Worm (Caenorhabditis elegans) whole organism, early embryonic: ENCODE measurements around the gene nrsn-1.

ENCODE experiments used
- B0310.2 ChIP-seq: sonication (generic microtip); optimal IDR thresholded peaks from 2 replicates; lab custom pipeline; 2016; ENCODE audit warnings: mild to moderate bottlenecking, missing genetic modification characterization, missing compliant biosample characterization
- F13C5.2 ChIP-seq: sonication (generic microtip); optimal IDR thresholded peaks from 2 replicates; lab custom pipeline; 2017; ENCODE audit warnings: mild to moderate bottlenecking, missing genetic modification characterization, inconsistent platforms, missing compliant biosample characterization
- aly-1 ChIP-seq: sonication (generic microtip); optimal IDR thresholded peaks from 2 replicates; lab custom pipeline; 2016; ENCODE audit warnings: missing genetic modification characterization, missing compliant biosample characterization
- ama-1 ChIP-seq: fragments of 150-350 bp; optimal IDR thresholded peaks from 2 replicates; lab custom pipeline; 2014
- ceh-13 ChIP-seq: fragments of 200-800 bp; sonication (Bioruptor generic); optimal IDR thresholded peaks from 2 replicates; lab custom pipeline; 2018; ENCODE audit warnings: mild to moderate bottlenecking, missing genetic modification characterization, missing compliant biosample characterization
- ceh-36 ChIP-seq: sonication (generic microtip); optimal IDR thresholded peaks from 2 replicates; lab custom pipeline; 2016; ENCODE audit warnings: missing genetic modification characterization, inconsistent platforms, missing compliant biosample characterization
- ets-7 ChIP-seq: sonication (generic microtip); optimal IDR thresholded peaks from 2 replicates; lab custom pipeline; 2016; ENCODE audit warnings: missing genotype, missing genetic modification characterization, missing compliant biosample characterization
- flt-1 ChIP-seq: fragments of 200-800 bp; sonication (Bioruptor generic); IDR thresholded peaks from 2 replicates; pipeline ENCODE4 v1.3.6; 2022; ENCODE audit warnings: missing genetic modification characterization, missing compliant biosample characterization
- hmbx-1 ChIP-seq: sonication (generic microtip); optimal IDR thresholded peaks from 2 replicates; lab custom pipeline; 2016; ENCODE audit warnings: mild to moderate bottlenecking, missing genetic modification characterization, missing compliant biosample characterization
- hmg-4 ChIP-seq: fragments of 200-800 bp; sonication (Bioruptor generic); optimal IDR thresholded peaks from 2 replicates; lab custom pipeline; 2018; ENCODE audit warnings: mild to moderate bottlenecking, missing genetic modification characterization, missing compliant biosample characterization
- hnd-1 ChIP-seq: sonication (generic microtip); optimal IDR thresholded peaks from 2 replicates; lab custom pipeline; 2016; ENCODE audit warnings: missing genetic modification characterization, missing compliant biosample characterization
- pes-1 ChIP-seq: fragments of 200-800 bp; sonication (Bioruptor generic); IDR thresholded peaks from 2 replicates; pipeline ENCODE4 v1.3.6; 2022; ENCODE audit warnings: missing genetic modification reagents, missing genetic modification characterization, missing compliant biosample characterization
- scrt-1 ChIP-seq: fragments of 200-800 bp; sonication (Bioruptor generic); IDR thresholded peaks from 2 replicates; pipeline ENCODE4 v1.3.6; 2022; ENCODE audit warnings: missing genetic modification characterization, missing compliant biosample characterization
- sea-1 ChIP-seq: fragments of 200-800 bp; sonication (Bioruptor generic); conservative IDR thresholded peaks from 2 replicates; pipeline ENCODE4 v1.3.6; 2022; ENCODE audit warnings: missing genetic modification characterization, missing compliant biosample characterization
- tbx-11 ChIP-seq: fragments of 200-800 bp; sonication (Bioruptor generic); IDR thresholded peaks from 2 replicates; pipeline ENCODE4 v1.3.6; 2022; ENCODE audit warnings: missing genetic modification characterization, missing compliant biosample characterization
- tbx-37 ChIP-seq: fragments of 200-800 bp; sonication (Bioruptor generic); conservative IDR thresholded peaks from 2 replicates; pipeline ENCODE4 v1.3.6; 2022; ENCODE audit warnings: missing genetic modification reagents, missing genetic modification characterization, missing compliant biosample characterization
- tra-4 ChIP-seq: sonication (generic microtip); optimal IDR thresholded peaks from 2 replicates; lab custom pipeline; 2017; ENCODE audit warnings: missing genetic modification characterization, missing compliant biosample characterization

nrsn-1 gene

DNA sequence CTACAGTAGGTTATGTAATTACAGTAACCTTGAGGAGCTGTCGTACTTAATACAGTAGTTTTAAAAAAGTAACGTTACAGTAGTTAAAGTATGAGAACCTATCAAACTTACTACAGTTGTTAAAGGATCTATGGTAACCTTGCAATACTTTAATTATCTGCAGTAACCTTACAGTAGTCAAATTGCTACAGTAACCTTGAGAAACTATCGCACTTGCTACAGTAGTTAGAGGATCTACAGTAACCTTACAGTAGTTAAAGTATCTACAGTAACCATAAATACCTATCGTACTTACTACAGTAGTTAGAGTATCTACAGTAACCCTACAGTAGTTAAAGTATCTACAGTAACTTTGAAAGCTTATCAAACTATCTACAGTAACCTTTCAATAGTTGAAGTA is 4.2 kb downstream of the nrsn-1 start:
- no peak for TF ChIP-seq ceh-13
- no peak for TF ChIP-seq tbx-37 (GFP tag; lab: Robert Waterston, UW)
- TF ChIP-seq scrt-1 (GFP tag; lab: Robert Waterston, UW) = no peak
- no peak for TF ChIP-seq hnd-1 (tag; lab: Kevin White, UChicago)
- TF ChIP-seq ama-1 = no peak
- no peak for TF ChIP-seq flt-1 (GFP tag; lab: Robert Waterston, UW)
- no peak for TF ChIP-seq tbx-11 (GFP tag; lab: Robert Waterston, UW)

DNA sequence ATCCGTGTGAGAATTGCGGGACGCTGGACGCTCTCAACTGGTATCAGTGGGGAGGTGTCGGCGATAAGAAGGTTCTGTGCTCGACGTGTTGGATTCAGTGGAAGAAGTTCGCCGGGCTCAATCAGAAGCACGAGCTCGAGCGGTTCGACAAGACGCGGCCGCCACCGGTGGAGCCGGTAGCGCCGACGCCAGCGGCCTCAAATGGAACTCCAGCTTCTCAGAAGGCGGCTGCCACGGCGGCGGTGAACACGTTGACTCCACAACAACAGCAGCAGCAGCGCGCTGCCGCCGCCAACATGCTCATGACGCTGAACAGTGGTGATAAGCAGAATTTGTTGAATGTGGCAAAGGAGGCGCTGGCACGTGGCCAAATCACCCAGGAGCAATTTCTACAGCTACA is 8.9 kb downstream of the nrsn-1 start:
- no peak for TF ChIP-seq hmbx-1 (tag; lab: Kevin White, UChicago)
- TF ChIP-seq hmg-4 = no peak
- no peak for TF ChIP-seq tbx-37 (GFP tag; lab: Robert Waterston, UW)
- no peak for TF ChIP-seq tra-4 (tag; lab: Kevin White, UChicago)
- no peak for TF ChIP-seq ceh-36 (tag; lab: Kevin White, UChicago)
- TF ChIP-seq ama-1 = no peak
- no peak for TF ChIP-seq F13C5.2 (tag; lab: Kevin White, UChicago)
- no peak for TF ChIP-seq ceh-13
- no peak for TF ChIP-seq hnd-1 (tag; lab: Kevin White, UChicago)
- no peak for TF ChIP-seq B0310.2 (tag; lab: Kevin White, UChicago)
- no peak for TF ChIP-seq flt-1 (GFP tag; lab: Robert Waterston, UW)
- no peak for TF ChIP-seq pes-1 (GFP tag; lab: Robert Waterston, UW)
- TF ChIP-seq scrt-1 (GFP tag; lab: Robert Waterston, UW) = no peak
- no peak for TF ChIP-seq tbx-11 (GFP tag; lab: Robert Waterston, UW)
- no peak for TF ChIP-seq sea-1
- TF ChIP-seq aly-1 (tag; lab: Kevin White, UChicago) = no peak
- TF ChIP-seq ets-7 (tag; lab: Kevin White, UChicago) = no peak

DNA sequence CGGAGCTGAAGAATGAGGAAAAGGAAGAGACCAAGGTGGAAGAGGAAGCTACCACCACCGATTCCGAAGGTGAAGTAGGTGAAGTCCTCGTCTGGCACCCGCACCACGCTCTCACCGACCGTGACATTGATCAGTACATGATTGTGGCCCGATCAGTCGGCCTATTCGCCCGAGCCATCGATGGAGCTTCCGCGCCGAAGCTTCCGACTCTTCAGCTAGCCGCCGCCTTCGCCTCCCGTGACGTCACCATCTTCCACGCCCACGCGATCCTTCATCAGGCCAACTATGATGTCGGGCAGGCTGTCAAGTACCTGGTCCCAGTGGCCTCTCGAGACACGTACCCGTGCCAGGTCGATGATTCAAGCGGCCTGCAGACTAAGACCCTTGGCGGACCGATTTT is 9.6 kb downstream of the nrsn-1 start:
- no peak for TF ChIP-seq hnd-1 (tag; lab: Kevin White, UChicago)
- no peak for TF ChIP-seq tbx-11 (GFP tag; lab: Robert Waterston, UW)
- TF ChIP-seq ama-1 = no peak
- TF ChIP-seq tra-4 (tag; lab: Kevin White, UChicago) = no peak

DNA sequence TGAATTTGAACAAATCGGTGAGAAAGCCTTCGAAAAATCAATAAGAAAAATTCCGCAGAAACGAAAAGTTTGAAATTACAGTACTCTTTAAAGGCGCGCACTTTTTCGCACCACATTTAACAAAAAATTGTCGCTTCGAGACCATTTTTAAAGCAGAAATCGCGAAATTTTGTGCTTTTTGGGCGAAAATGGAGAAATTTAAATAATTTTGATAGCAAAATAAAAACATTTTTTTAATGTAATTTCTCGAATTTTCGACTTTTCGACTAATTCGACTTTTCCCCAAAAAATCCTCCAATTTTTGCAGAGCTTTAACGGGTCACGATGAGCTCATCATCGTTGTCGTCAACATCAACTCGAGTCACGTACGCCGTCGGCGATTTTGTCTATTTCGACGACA is 11.1 kb downstream of the nrsn-1 start, which contains the start of gene lin-40:
TSS of gene lin-40 (plus strand) at position 301 of the 400 bp plus-strand sequence.
- TF ChIP-seq ama-1 (no peak), scrt-1 (GFP tag; lab: Robert Waterston, UW) (no peak), tra-4 (tag; lab: Kevin White, UChicago) (no peak), pes-1 (GFP tag; lab: Robert Waterston, UW) (no peak), hnd-1 (tag; lab: Kevin White, UChicago) (no peak), sea-1 (no peak), hmg-4 (no peak), tbx-11 (GFP tag; lab: Robert Waterston, UW) (no peak)

DNA sequence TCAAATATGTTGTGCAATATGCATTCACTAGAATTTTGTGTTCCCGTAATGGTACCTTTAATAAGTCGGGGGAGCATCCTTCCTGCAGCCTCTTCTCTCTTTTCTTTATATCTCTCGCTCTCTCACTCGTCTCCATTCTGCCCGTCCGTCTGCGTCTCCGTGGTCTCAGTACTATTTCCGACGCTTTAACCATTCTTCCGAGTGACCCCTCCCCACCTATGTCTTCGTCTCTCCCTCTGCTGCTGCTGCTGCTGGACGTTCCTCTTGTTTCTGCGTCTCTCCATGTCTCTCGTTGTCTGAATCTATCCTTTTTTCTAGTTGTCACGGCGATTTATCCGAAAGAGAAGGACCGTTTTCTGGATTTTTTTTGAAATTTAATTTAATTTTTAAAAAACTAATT is 11.9 kb downstream of the nrsn-1 start:
- TF ChIP-seq scrt-1 (GFP tag; lab: Robert Waterston, UW) = no peak
- TF ChIP-seq ets-7 (tag; lab: Kevin White, UChicago) = no peak

DNA sequence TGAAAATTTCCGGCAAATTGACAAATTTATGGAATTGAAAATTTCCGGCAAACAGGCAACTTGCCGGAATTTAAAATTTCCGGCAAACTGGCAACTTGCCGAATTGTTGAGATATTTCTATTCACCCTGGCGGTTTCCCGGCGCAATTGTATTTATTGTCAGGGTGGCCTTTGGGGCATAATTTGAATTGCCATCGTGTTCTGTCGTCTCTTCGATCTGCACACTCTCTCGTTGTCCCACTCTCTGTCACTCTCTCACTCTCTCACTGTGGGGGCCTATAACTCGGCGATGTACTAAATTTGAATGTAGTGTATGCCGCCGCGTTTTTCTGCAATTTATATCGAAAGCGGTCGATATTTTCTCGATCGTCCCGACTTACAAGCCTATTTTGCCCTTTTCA is 12.8 kb downstream of the nrsn-1 start:
- no peak for TF ChIP-seq ets-7 (tag; lab: Kevin White, UChicago)

DNA sequence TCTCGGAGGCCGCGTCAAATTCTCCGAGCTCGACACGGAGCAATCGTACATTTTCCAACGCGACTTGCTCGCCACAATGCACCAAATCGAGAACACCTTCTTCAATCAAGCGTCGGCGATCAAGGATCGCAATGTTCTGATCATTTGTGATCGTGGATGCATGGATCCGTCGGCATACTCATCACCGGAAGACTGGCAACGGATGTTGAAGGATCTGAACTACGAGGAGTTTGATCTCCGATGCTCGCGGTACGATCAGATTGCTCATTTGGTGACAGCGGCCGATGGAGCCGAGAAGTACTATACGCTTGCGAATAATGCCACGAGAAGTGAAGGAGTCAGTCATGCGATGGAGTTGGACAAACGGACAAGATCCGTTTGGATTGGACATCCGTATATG is 17.3 kb downstream of the nrsn-1 start:
- TF ChIP-seq ama-1 = no peak
- no peak for TF ChIP-seq flt-1 (GFP tag; lab: Robert Waterston, UW)
- no peak for TF ChIP-seq hmg-4
- no peak for TF ChIP-seq sea-1
- TF ChIP-seq B0310.2 (tag; lab: Kevin White, UChicago) = no peak
- no peak for TF ChIP-seq tbx-11 (GFP tag; lab: Robert Waterston, UW)
- TF ChIP-seq tra-4 (tag; lab: Kevin White, UChicago) = no peak
- no peak for TF ChIP-seq tbx-37 (GFP tag; lab: Robert Waterston, UW)
- no peak for TF ChIP-seq ets-7 (tag; lab: Kevin White, UChicago)
- no peak for TF ChIP-seq hnd-1 (tag; lab: Kevin White, UChicago)
- TF ChIP-seq scrt-1 (GFP tag; lab: Robert Waterston, UW) = no peak

DNA sequence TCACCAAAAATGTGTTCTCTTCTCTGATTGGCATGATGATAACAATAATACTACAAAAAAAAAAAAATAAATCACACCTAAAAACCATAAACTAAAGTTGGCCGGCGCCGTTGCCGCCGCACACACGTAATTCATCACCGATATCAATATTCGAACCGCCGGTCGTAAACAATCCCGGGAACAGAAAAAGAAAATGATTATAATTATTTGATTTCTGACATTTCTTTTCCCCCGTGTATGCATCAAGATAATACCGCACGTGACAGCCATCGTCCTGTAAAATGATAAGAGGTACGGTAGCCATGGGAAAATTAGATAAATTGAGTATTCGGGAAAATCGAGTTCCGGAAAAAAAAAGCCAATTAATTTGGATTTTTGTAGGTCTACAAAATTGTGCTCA is 18.7 kb downstream of the nrsn-1 start:
- no peak for TF ChIP-seq ceh-36 (tag; lab: Kevin White, UChicago)
- no peak for TF ChIP-seq B0310.2 (tag; lab: Kevin White, UChicago)
- no peak for TF ChIP-seq hmg-4
- no peak for TF ChIP-seq pes-1 (GFP tag; lab: Robert Waterston, UW)
- TF ChIP-seq ets-7 (tag; lab: Kevin White, UChicago) = no peak
- no peak for TF ChIP-seq hmbx-1 (tag; lab: Kevin White, UChicago)
- no peak for TF ChIP-seq flt-1 (GFP tag; lab: Robert Waterston, UW)
- TF ChIP-seq tbx-37 (GFP tag; lab: Robert Waterston, UW) = no peak
- TF ChIP-seq hnd-1 (tag; lab: Kevin White, UChicago) = no peak
- no peak for TF ChIP-seq sea-1
- TF ChIP-seq ama-1 = no peak
- no peak for TF ChIP-seq scrt-1 (GFP tag; lab: Robert Waterston, UW)
- no peak for TF ChIP-seq F13C5.2 (tag; lab: Kevin White, UChicago)
- no peak for TF ChIP-seq ceh-13
- no peak for TF ChIP-seq tra-4 (tag; lab: Kevin White, UChicago)
- TF ChIP-seq aly-1 (tag; lab: Kevin White, UChicago) = no peak
- no peak for TF ChIP-seq tbx-11 (GFP tag; lab: Robert Waterston, UW)

DNA sequence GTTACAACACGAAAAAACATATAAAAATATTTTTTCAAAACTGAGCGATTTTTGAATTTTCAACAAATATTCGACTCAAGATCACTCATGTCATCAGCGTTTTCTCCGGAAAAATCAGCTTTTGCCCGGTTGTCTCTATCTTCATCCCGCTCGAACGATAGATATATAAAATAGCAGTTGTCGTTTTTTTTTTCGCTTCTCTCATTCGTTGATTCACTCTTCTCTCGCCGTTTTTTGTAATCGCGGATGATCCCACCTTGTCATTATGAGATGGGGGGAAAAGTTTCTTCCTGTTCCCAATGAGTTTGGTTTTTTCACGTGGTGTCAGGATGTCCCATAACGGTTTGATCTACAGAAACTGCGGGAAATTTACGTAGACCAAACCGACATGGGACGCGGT is 20.5 kb downstream of the nrsn-1 start:
- TF ChIP-seq hmbx-1 (tag; lab: Kevin White, UChicago) = no peak
- TF ChIP-seq F13C5.2 (tag; lab: Kevin White, UChicago) = no peak
- TF ChIP-seq hmg-4 = no peak
- TF ChIP-seq flt-1 (GFP tag; lab: Robert Waterston, UW) = no peak
- no peak for TF ChIP-seq scrt-1 (GFP tag; lab: Robert Waterston, UW)
- TF ChIP-seq ama-1 = no peak
- no peak for TF ChIP-seq tra-4 (tag; lab: Kevin White, UChicago)
- no peak for TF ChIP-seq sea-1
- no peak for TF ChIP-seq ceh-13
- no peak for TF ChIP-seq ceh-36 (tag; lab: Kevin White, UChicago)
- TF ChIP-seq hnd-1 (tag; lab: Kevin White, UChicago) = no peak
- TF ChIP-seq ets-7 (tag; lab: Kevin White, UChicago) = no peak
- TF ChIP-seq tbx-11 (GFP tag; lab: Robert Waterston, UW) = no peak
- no peak for TF ChIP-seq pes-1 (GFP tag; lab: Robert Waterston, UW)
- TF ChIP-seq aly-1 (tag; lab: Kevin White, UChicago) = no peak
- no peak for TF ChIP-seq B0310.2 (tag; lab: Kevin White, UChicago)
- no peak for TF ChIP-seq tbx-37 (GFP tag; lab: Robert Waterston, UW)
